Worm (Caenorhabditis elegans) whole organism, young adult: Measurements from ENCODE around the gene ced-2.

Experiments used
- C06A6.2 ChIP-seq: fragments of 200-800 bp; sonication (Bioruptor generic); conservative IDR thresholded peaks from 2 replicates; pipeline ENCODE4 v1.3.6; 2022; ENCODE audit warnings: missing genetic modification characterization, missing compliant biosample characterization
- C17E4.6 ChIP-seq: fragments of 200-800 bp; sonication (Bioruptor generic); IDR thresholded peaks from 2 replicates; pipeline ENCODE4 v1.3.6; 2022; ENCODE audit warnings: missing genetic modification reagents, missing genetic modification characterization, missing compliant biosample characterization
- F23B12.7 ChIP-seq: sonication (generic microtip); optimal IDR thresholded peaks from 2 replicates; lab custom pipeline; 2017; ENCODE audit warnings: missing genetic modification characterization, mild to moderate bottlenecking, missing compliant biosample characterization, antibody characterized with exemption, moderate library complexity; ENCODE audit not compliant: insufficient read depth
- F57C9.4 ChIP-seq: sonication (generic microtip); optimal IDR thresholded peaks from 2 replicates; lab custom pipeline; 2017; ENCODE audit warnings: mild to moderate bottlenecking, missing genetic modification characterization, missing compliant biosample characterization
- ZK185.1 ChIP-seq: sonication (generic microtip); optimal IDR thresholded peaks from 2 replicates; lab custom pipeline; 2016; ENCODE audit warnings: mild to moderate bottlenecking, missing genetic modification characterization, missing compliant biosample characterization; ENCODE audit not compliant: poor library complexity, severe bottlenecking
- aptf-3 ChIP-seq: fragments of 200-800 bp; sonication (Bioruptor generic); IDR thresholded peaks from 2 replicates; pipeline ENCODE4 v1.3.6; 2022; ENCODE audit warnings: missing genetic modification characterization, missing compliant biosample characterization
- cebp-1 ChIP-seq, 2 experiments: fragments of 200-800 bp in 1 of 2; sonication (Bioruptor generic) in 1 of 2; sonication (generic microtip) in 1 of 2; IDR thresholded peaks in 1 of 2; optimal IDR thresholded peaks in 1 of 2; 2 replicates each; pipeline versions ENCODE4 v1.3.6 to Lab custom; 2017 to 2022; ENCODE audit warnings: missing compliant biosample characterization in 2 of 2, missing genetic modification characterization in 2 of 2, mild to moderate bottlenecking in 1 of 2, missing genetic modification reagents in 1 of 2, moderate library complexity in 1 of 2
- ceh-58 ChIP-seq: fragments of 200-800 bp; sonication (Bioruptor generic); IDR thresholded peaks from 2 replicates; pipeline ENCODE4 v1.3.6; 2022; ENCODE audit warnings: missing genetic modification characterization, missing compliant biosample characterization
- chd-7 ChIP-seq: sonication (generic microtip); optimal IDR thresholded peaks from 2 replicates; lab custom pipeline; 2016; ENCODE audit warnings: mild to moderate bottlenecking, missing genetic modification characterization, moderate library complexity, missing compliant biosample characterization
- dox-1 ChIP-seq: fragments of 200-800 bp; sonication (Bioruptor generic); IDR thresholded peaks from 2 replicates; pipeline ENCODE4 v1.3.6; 2022; ENCODE audit warnings: missing genetic modification reagents, missing genetic modification characterization, missing compliant biosample characterization
- him-1 ChIP-seq: sonication (generic microtip); optimal IDR thresholded peaks from 2 replicates; lab custom pipeline; 2016; ENCODE audit warnings: missing genotype, missing genetic modification reagents, missing genetic modification characterization, missing compliant biosample characterization
- hsf-1 ChIP-seq: fragments of 200-800 bp; sonication (Bioruptor generic); IDR thresholded peaks from 2 replicates; pipeline ENCODE4 v1.3.6; 2022; ENCODE audit warnings: missing genetic modification reagents, missing genetic modification characterization, missing compliant biosample characterization
- lin-26 ChIP-seq: fragments of 200-800 bp; sonication (Bioruptor generic); IDR thresholded peaks from 2 replicates; pipeline ENCODE4 v1.3.6; 2022; ENCODE audit warnings: missing genetic modification reagents, missing genetic modification characterization, missing compliant biosample characterization
- lsl-1 ChIP-seq: fragments of 200-800 bp; sonication (Bioruptor generic); optimal IDR thresholded peaks from 2 replicates; lab custom pipeline; 2018; ENCODE audit warnings: mild to moderate bottlenecking, missing genetic modification characterization, moderate library complexity, missing compliant biosample characterization
- madf-10 ChIP-seq: sonication (generic microtip); optimal IDR thresholded peaks from 2 replicates; lab custom pipeline; 2016; ENCODE audit warnings: mild to moderate bottlenecking, missing genetic modification characterization, missing compliant biosample characterization
- mcd-1 ChIP-seq: fragments of 200-800 bp; sonication (Bioruptor generic); IDR thresholded peaks from 2 replicates; pipeline ENCODE4 v1.3.6; 2022; ENCODE audit warnings: missing genetic modification reagents, missing genetic modification characterization, missing compliant biosample characterization
- mel-28 ChIP-seq: sonication (generic microtip); optimal IDR thresholded peaks from 2 replicates; lab custom pipeline; 2016; ENCODE audit warnings: borderline replicate concordance, mild to moderate bottlenecking, missing genetic modification characterization, missing compliant biosample characterization
- mes-4 ChIP-seq: sonication (generic microtip); optimal IDR thresholded peaks from 2 replicates; lab custom pipeline; 2016; ENCODE audit warnings: missing genotype, missing genetic modification characterization, missing compliant biosample characterization
- mxl-1 ChIP-seq: sonication (generic microtip); optimal IDR thresholded peaks from 2 replicates; lab custom pipeline; 2016; ENCODE audit warnings: missing genetic modification characterization, missing compliant biosample characterization
- nfya-2 ChIP-seq: fragments of 200-800 bp; sonication (Bioruptor generic); IDR thresholded peaks from 2 replicates; pipeline ENCODE4 v1.3.6; 2022; ENCODE audit warnings: missing genetic modification reagents, missing genetic modification characterization, missing compliant biosample characterization
- nhr-80 ChIP-seq: sonication (generic microtip); optimal IDR thresholded peaks from 2 replicates; lab custom pipeline; 2016; ENCODE audit warnings: missing genetic modification characterization, missing compliant biosample characterization
- sptf-2 ChIP-seq: fragments of 200-800 bp; sonication (Bioruptor generic); optimal IDR thresholded peaks from 2 replicates; lab custom pipeline; 2018; ENCODE audit warnings: mild to moderate bottlenecking, missing genetic modification characterization, missing compliant biosample characterization
- tbx-9 ChIP-seq: sonication (generic microtip); optimal IDR thresholded peaks from 2 replicates; lab custom pipeline; 2016; ENCODE audit warnings: borderline replicate concordance, missing genetic modification characterization, inconsistent platforms, missing compliant biosample characterization
- unc-130 ChIP-seq: sonication (generic microtip); optimal IDR thresholded peaks from 2 replicates; lab custom pipeline; 2016; ENCODE audit warnings: missing genetic modification reagents, missing genetic modification characterization, missing compliant biosample characterization
- zfh-2 ChIP-seq: fragments of 200-800 bp; sonication (Bioruptor generic); conservative IDR thresholded peaks from 2 replicates; pipeline ENCODE4 v1.3.6; 2022; ENCODE audit warnings: missing genetic modification reagents, missing genetic modification characterization, missing compliant biosample characterization
- ztf-22 ChIP-seq: fragments of 200-800 bp; sonication (Bioruptor generic); optimal IDR thresholded peaks from 2 replicates; lab custom pipeline; 2018; ENCODE audit warnings: mild to moderate bottlenecking, missing genetic modification characterization, moderate library complexity, missing compliant biosample characterization
- ztf-3 ChIP-seq: fragments of 200-800 bp; sonication (Bioruptor generic); optimal IDR thresholded peaks from 2 replicates; lab custom pipeline; 2018; ENCODE audit warnings: mild to moderate bottlenecking, missing genetic modification characterization, missing compliant biosample characterization
- ztf-6 ChIP-seq: fragments of 200-800 bp; sonication (Bioruptor generic); IDR thresholded peaks from 2 replicates; pipeline ENCODE4 v1.3.6; 2022; ENCODE audit warnings: missing genetic modification reagents, missing genetic modification characterization, missing compliant biosample characterization

Gene ced-2

ce11 chrIV:1550131-1550530 lies 47.0 kb upstream of the ced-2 start, which contains the start of gene C34H4.5:
TSS of gene C34H4.5 (minus strand) at chrIV:1550231.
- TF ChIP-seq ceh-58 (GFP tag; lab: Robert Waterston, UW) (no peak), hsf-1 (GFP tag; lab: Robert Waterston, UW) (no peak), madf-10 (no peak)

DNA sequence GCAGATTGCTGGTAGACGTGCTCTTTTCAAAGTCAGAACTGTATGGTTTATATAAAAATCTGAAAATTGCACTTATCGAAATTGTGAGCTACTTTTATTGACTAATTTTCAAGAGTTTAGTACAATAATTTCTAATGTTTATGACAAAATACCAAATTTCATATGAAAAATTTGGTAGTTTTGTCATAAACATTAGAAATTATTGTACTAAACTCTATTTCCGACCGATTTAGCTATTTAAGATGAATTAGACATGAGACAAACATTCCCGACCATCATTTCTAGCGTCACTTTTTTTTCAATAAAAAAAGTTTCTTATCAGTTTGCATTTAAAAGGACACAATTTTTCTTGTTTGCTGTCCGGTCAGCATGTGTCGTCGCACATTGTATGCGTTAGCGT lies 46.5 kb upstream of the ced-2 start, which contains the start of gene tag-244:
Gene tag-244, plus strand, starts transcription at position 301 of the 400 bp plus-strand sequence.
- TF ChIP-seq nhr-80 (tag; lab: Kevin White, UChicago) (peak; percentile 37), unc-130 (GFP tag; lab: Kevin White, UChicago) (no peak)

DNA sequence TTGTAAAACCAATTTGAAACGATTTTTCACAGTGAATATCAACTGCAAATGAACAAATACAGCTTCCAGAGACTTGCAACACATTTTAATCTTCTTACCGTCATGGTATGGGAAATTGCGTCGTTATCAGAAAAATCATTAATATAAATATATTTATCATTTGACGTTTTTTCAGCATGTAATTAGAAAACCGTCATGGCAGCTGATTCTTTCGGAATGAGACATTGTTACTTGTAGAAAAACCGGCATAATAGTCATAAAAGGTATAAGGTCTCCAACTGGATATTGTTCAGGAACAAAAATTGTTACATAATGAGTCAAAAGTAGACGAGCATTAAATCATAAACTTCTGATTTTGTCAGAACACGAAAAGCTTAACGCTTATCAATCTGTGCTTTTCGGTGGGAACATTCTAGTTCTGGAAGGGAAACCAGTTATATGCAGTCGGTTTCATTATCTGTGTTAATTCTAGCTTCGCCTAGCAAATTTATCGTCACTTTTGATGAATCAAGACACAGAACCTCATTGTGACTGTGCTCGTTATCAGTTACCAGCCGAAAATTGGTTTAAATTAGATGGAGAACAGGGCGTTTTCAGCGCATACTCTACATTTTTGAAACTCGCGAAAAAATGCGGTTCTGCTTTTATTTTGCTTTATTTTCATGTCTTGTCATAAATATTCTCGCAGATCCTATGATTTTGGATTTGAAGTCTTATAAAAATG lies 43.8 kb upstream of the ced-2 start, which contains the start of gene C34H4.2:
Gene C34H4.2, plus strand, starts transcription at position 558 of the 724 bp plus-strand sequence.
- no peak for TF ChIP-seq nfya-2
- TF ChIP-seq nhr-80 (tag; lab: Kevin White, UChicago): peak; percentile 46

DNA sequence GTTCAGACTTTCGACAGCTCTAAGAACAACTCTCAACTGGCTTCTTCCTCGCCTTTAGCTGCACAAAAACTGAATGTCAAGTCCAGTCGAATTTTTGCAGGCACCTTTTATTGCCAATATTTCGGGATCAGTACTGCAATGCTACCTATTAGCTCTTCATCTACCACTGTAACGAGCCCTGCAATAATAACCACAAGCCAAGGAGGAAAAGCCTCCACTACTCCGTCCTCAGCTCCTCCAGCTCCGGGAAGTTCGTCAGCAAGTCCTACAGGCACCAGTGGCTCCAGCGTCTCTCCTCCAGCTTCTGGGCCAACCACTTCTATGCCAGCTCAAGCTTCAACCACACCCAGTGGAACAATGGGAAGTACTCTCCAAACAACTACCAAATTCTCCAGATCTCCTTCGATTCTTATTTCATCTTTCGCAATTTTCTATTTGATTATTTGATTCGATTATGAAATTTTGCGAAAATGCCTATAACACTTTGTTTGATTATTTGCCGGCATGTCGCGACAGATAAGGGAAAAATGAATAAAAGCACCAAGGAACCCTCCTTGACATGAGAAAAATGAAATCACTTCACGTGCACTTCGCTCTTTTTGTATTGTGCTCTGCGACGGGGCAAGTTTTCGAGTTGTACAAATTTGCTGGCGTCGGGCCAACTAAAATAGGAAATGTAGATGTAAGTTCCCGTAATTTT lies 41.9 kb upstream of the ced-2 start, which contains the start of gene C34H4.1:
Gene C34H4.1, plus strand, starts transcription at position 559 of the 700 bp plus-strand sequence.
- no peak for TF ChIP-seq aptf-3 (GFP tag; lab: Robert Waterston, UW)
- TF ChIP-seq mel-28: no peak
- TF ChIP-seq zfh-2: 0 out of 2 replicates have a peak, but pooled peaks have one; percentile 37
- no peak for TF ChIP-seq mcd-1 (GFP tag; lab: Robert Waterston, UW)
- no peak for TF ChIP-seq C06A6.2
- TF ChIP-seq sptf-2 (GFP tag; lab: Kevin White, UChicago): no peak
- no peak for TF ChIP-seq unc-130 (GFP tag; lab: Kevin White, UChicago)
- peak; percentile 60; the same call in 1 of the 2 replicates for TF ChIP-seq cebp-1 (GFP tag; IDR thresholded peaks at IDR 0.05; lab: Robert Waterston, UW)
- peak; percentile 75 for TF ChIP-seq cebp-1 (tag; optimal IDR thresholded peaks at IDR 0.05; lab: Kevin White, UChicago)
- TF ChIP-seq F57C9.4 (tag; lab: Kevin White, UChicago): no peak
- TF ChIP-seq nhr-80 (tag; lab: Kevin White, UChicago): peak; percentile 33
- no peak for TF ChIP-seq lin-26

ce11 chrIV:1559931-1560330 lies 37.2 kb upstream of the ced-2 start, which contains the start of gene Y41D4B.17:
TSS of gene Y41D4B.17 (plus strand) at chrIV:1560104.
- TF ChIP-seq ZK185.1 (no peak), F23B12.7 (tag; lab: Kevin White, UChicago) (no peak), nhr-80 (tag; lab: Kevin White, UChicago) (peak; percentile 24), lsl-1 (GFP tag; lab: Kevin White, UChicago) (no peak), madf-10 (no peak), mes-4 (tag; lab: Kevin White, UChicago) (no peak), ztf-3 (GFP tag; lab: Kevin White, UChicago) (no peak)
- TF ChIP-seq, all 124 proteins: peak for 1

DNA sequence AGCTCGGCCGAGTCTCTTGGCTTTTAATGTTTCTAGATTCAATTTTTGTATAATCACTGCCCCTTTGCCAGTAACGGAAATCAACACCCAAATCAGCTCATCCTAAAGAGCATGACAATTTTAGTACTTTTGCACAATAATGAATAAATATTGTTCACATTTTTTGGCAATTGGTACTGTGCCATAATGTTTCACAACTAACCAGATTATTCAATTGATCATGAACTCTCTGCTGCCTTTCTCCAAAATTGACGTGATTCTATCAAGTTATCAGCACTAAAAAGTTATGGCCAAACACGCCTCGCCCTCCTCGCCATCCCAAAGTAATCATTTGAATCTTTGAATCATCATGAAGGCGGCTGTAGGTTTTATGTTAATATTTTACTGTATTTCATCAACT lies 35.2 kb upstream of the ced-2 start, which contains the start of gene hpo-6:
Gene hpo-6, plus strand, starts transcription at position 301 of the 400 bp plus-strand sequence.
- TF ChIP-seq ztf-22 (GFP tag; lab: Kevin White, UChicago): no peak
- no peak for TF ChIP-seq mxl-1 (tag; lab: Kevin White, UChicago)
- no peak for TF ChIP-seq tbx-9 (tag; lab: Kevin White, UChicago)
- TF ChIP-seq hsf-1 (GFP tag; lab: Robert Waterston, UW): no peak
- TF ChIP-seq C17E4.6 (GFP tag; lab: Robert Waterston, UW): no peak
- TF ChIP-seq lsl-1 (GFP tag; lab: Kevin White, UChicago): no peak
- no peak for TF ChIP-seq him-1 (tag; lab: Kevin White, UChicago)
- TF ChIP-seq dox-1 (GFP tag; lab: Robert Waterston, UW): no peak
- TF ChIP-seq ztf-6 (GFP tag; lab: Robert Waterston, UW): no peak
- TF ChIP-seq chd-7 (tag; lab: Kevin White, UChicago): no peak
